Worm (Caenorhabditis elegans) whole organism, mixed stage, embryonic: ENCODE data around the gene pqn-62.

ENCODE experiments used
- ceh-39 ChIP-seq: fragments of 150-350 bp; optimal IDR thresholded peaks from 2 replicates; lab custom pipeline; 2014; ENCODE audit warnings: missing biosample characterization, missing genetic modification characterization
- elt-3 ChIP-seq: fragments of 150-350 bp; optimal IDR thresholded peaks from 2 replicates; lab custom pipeline; 2014; ENCODE audit warnings: missing biosample characterization, missing genetic modification characterization
- ham-2 ChIP-seq: fragments of 200-800 bp; sonication (Bioruptor generic); optimal IDR thresholded peaks from 2 replicates; lab custom pipeline; 2018; ENCODE audit warnings: mild to moderate bottlenecking, missing genetic modification characterization, missing compliant biosample characterization
- lin-13 ChIP-seq: fragments of 150-350 bp; optimal IDR thresholded peaks from 2 replicates; lab custom pipeline; 2014; ENCODE audit warnings: missing biosample characterization, missing genetic modification characterization
- lin-32 ChIP-seq: fragments of 200-800 bp; sonication (Bioruptor generic); optimal IDR thresholded peaks from 2 replicates; lab custom pipeline; 2018; ENCODE audit warnings: mild to moderate bottlenecking, missing genetic modification characterization, missing compliant biosample characterization
- lsy-2 ChIP-seq: fragments of 150-350 bp; optimal IDR thresholded peaks from 2 replicates; lab custom pipeline; 2014; ENCODE audit warnings: missing biosample characterization, missing genetic modification characterization
- nhr-28 ChIP-seq: fragments of 150-350 bp; optimal IDR thresholded peaks from 2 replicates; lab custom pipeline; 2014; ENCODE audit warnings: missing biosample characterization, missing genetic modification characterization
- pha-4 ChIP-seq: fragments of 150-350 bp; optimal IDR thresholded peaks from 2 replicates; lab custom pipeline; 2018; ENCODE audit warnings: missing biosample characterization, missing genetic modification reagents, missing genetic modification characterization
- sem-2 ChIP-seq: fragments of 200-800 bp; sonication (Bioruptor generic); optimal IDR thresholded peaks from 2 replicates; lab custom pipeline; 2018; ENCODE audit warnings: mild to moderate bottlenecking, missing genetic modification characterization, missing compliant biosample characterization
- snpc-4 ChIP-seq: fragments of 150-350 bp; optimal IDR thresholded peaks from 2 replicates; lab custom pipeline; 2014; ENCODE audit warnings: missing biosample characterization, missing genetic modification characterization
- tbx-8 ChIP-seq: fragments of 200-800 bp; sonication (Bioruptor generic); optimal IDR thresholded peaks from 2 replicates; lab custom pipeline; 2018; ENCODE audit warnings: mild to moderate bottlenecking, missing genetic modification characterization, moderate library complexity, missing compliant biosample characterization

- TF ChIP-seq ham-2 (GFP tag; lab: Kevin White, UChicago) (no peak), ceh-39 (tag; lab: Kevin White, UChicago) (no peak), snpc-4 (tag; lab: Kevin White, UChicago) (no peak), nhr-28 (tag; lab: Kevin White, UChicago) (no peak), lin-13 (tag; lab: Kevin White, UChicago) (no peak), lsy-2 (tag; lab: Kevin White, UChicago) (no peak), elt-3 (no peak), pha-4 (no peak), tbx-8 (no peak), lin-32 (GFP tag; lab: Kevin White, UChicago) (no peak), sem-2 (GFP tag; lab: Kevin White, UChicago) (no peak)
Observed at ce11 chrX:5183931-5184330, 12.0 kb upstream of the pqn-62 start, which contains the start of gene T03G11.9.
